Fruit fly (Drosophila melanogaster) whole organism, embryonic: Measurements from ENCODE around the gene CG9586.

Source experiments
- Bdp1 ChIP-seq: fragments of 200-800 bp; sonication (Bioruptor generic); optimal IDR thresholded peaks from 3 replicates; lab custom pipeline; 2016; ENCODE audit warnings: missing biosample characterization, missing genetic modification characterization
- CG1024 ChIP-seq: fragments of 200-800 bp; sonication (Bioruptor generic); IDR thresholded peaks from 2 replicates; pipeline ENCODE4 v1.3.6; 2022; ENCODE audit warnings: missing biosample characterization, missing genetic modification characterization
- CG10565 ChIP-seq: fragments of 200-800 bp; sonication (Bioruptor generic); optimal IDR thresholded peaks from 3 replicates; lab custom pipeline; 2016; ENCODE audit warnings: missing biosample characterization, mild to moderate bottlenecking, missing genetic modification characterization
- CG11093 ChIP-seq: fragments of 200-800 bp; sonication (Bioruptor generic); IDR thresholded peaks from 3 replicates; pipeline ENCODE4 v1.3.6; 2022; ENCODE audit warnings: missing biosample characterization, missing genetic modification characterization
- CG11247 ChIP-seq: fragments of 200-800 bp; sonication (Bioruptor generic); IDR thresholded peaks from 2 replicates; pipeline ENCODE4 v1.3.6; 2022; ENCODE audit warnings: missing biosample characterization, missing genetic modification characterization
- CG12769 ChIP-seq: fragments of 200-800 bp; sonication (Bioruptor generic); optimal IDR thresholded peaks from 2 replicates; lab custom pipeline; 2019; ENCODE audit warnings: missing biosample characterization, mild to moderate bottlenecking, missing genetic modification characterization, moderate library complexity
- CG13624 ChIP-seq: fragments of 200-800 bp; sonication (Bioruptor generic); optimal IDR thresholded peaks from 2 replicates; lab custom pipeline; 2016; ENCODE audit warnings: missing biosample characterization, missing genetic modification characterization
- CG14014 ChIP-seq: fragments of 200-800 bp; sonication (Bioruptor generic); IDR thresholded peaks from 2 replicates; pipeline ENCODE4 v1.3.6; 2022; ENCODE audit warnings: missing biosample characterization, missing genetic modification characterization
- CG14965 ChIP-seq: fragments of 200-800 bp; sonication (Bioruptor generic); optimal IDR thresholded peaks from 2 replicates; lab custom pipeline; 2016; ENCODE audit warnings: missing biosample characterization, missing genetic modification characterization, borderline replicate concordance
- CG1602 ChIP-seq: fragments of 200-800 bp; sonication (Bioruptor generic); optimal IDR thresholded peaks from 3 replicates; lab custom pipeline; 2016; ENCODE audit warnings: missing biosample characterization, missing genetic modification characterization
- CG1647 ChIP-seq: fragments of 200-800 bp; sonication (Bioruptor generic); optimal IDR thresholded peaks from 3 replicates; lab custom pipeline; 2016; ENCODE audit warnings: missing biosample characterization, missing genetic modification characterization
- CG16863 ChIP-seq: fragments of 200-800 bp; sonication (Bioruptor generic); optimal IDR thresholded peaks from 3 replicates; lab custom pipeline; 2016; ENCODE audit warnings: missing biosample characterization, missing genetic modification characterization
- CG17829 ChIP-seq: fragments of 200-800 bp; optimal IDR thresholded peaks from 2 replicates; lab custom pipeline; 2019; ENCODE audit warnings: missing biosample characterization, mild to moderate bottlenecking, missing genetic modification characterization, moderate library complexity
- CG18262 ChIP-seq: fragments of 200-800 bp; optimal IDR thresholded peaks from 3 replicates; lab custom pipeline; 2019; ENCODE audit warnings: missing biosample characterization, mild to moderate bottlenecking, missing genetic modification characterization, moderate library complexity
- CG2116 ChIP-seq: fragments of 200-800 bp; sonication (Bioruptor generic); optimal IDR thresholded peaks from 3 replicates; lab custom pipeline; 2018; ENCODE audit warnings: missing biosample characterization, mild to moderate bottlenecking, missing genetic modification characterization
- CG31388 ChIP-seq: fragments of 200-800 bp; sonication (Bioruptor generic); optimal IDR thresholded peaks from 2 replicates; lab custom pipeline; 2016; ENCODE audit warnings: missing biosample characterization, missing genetic modification characterization
- CG34422 ChIP-seq: fragments of 200-800 bp; sonication (Bioruptor generic); IDR thresholded peaks from 3 replicates; pipeline ENCODE4 v1.3.6; 2022; ENCODE audit warnings: missing biosample characterization, missing genetic modification characterization
- CG3995 ChIP-seq: fragments of 200-800 bp; sonication (Bioruptor generic); optimal IDR thresholded peaks from 3 replicates; lab custom pipeline; 2016; ENCODE audit warnings: missing biosample characterization, missing genetic modification characterization
- CG42726 ChIP-seq: fragments of 200-800 bp; sonication (Bioruptor generic); IDR thresholded peaks from 2 replicates; pipeline ENCODE4 v1.3.6; 2022; ENCODE audit warnings: missing biosample characterization, missing genetic modification characterization; ENCODE audit not compliant: partially characterized antibody
- CG6272 ChIP-seq: fragments of 200-800 bp; sonication (Bioruptor generic); IDR thresholded peaks from 2 replicates; pipeline ENCODE4 v1.3.6; 2022; ENCODE audit warnings: missing biosample characterization, missing genetic modification characterization
- CG6854 ChIP-seq: fragments of 200-800 bp; sonication (Bioruptor generic); optimal IDR thresholded peaks from 3 replicates; lab custom pipeline; 2017; ENCODE audit warnings: missing biosample characterization, mild to moderate bottlenecking, missing genetic modification characterization
- Camta ChIP-seq: fragments of 200-800 bp; sonication (Bioruptor generic); optimal IDR thresholded peaks from 2 replicates; lab custom pipeline; 2016; ENCODE audit warnings: missing biosample characterization, missing genetic modification characterization
- CkIIα-i1 ChIP-seq: fragments of 200-800 bp; sonication (Bioruptor generic); IDR thresholded peaks from 2 replicates; pipeline ENCODE4 v1.3.6; 2022; ENCODE audit warnings: missing biosample characterization, missing genetic modification characterization
- Dll ChIP-seq: fragments of 200-800 bp; sonication (Bioruptor generic); IDR thresholded peaks from 4 replicates; pipeline ENCODE4 v1.3.6; 2022; ENCODE audit warnings: missing biosample characterization, missing genetic modification characterization; ENCODE audit not compliant: partially characterized antibody
- GATAe ChIP-seq: fragments of 200-800 bp; sonication (Bioruptor generic); conservative IDR thresholded peaks from 2 replicates; pipeline ENCODE4 v1.3.6; 2022; ENCODE audit warnings: missing biosample characterization, missing genetic modification characterization
- Hr51 ChIP-seq, 2 experiments: fragments of 200-800 bp; sonication (Bioruptor generic); optimal IDR thresholded peaks; 2 replicates in 1 of 2; 3 replicates in 1 of 2; lab custom pipeline; 2016 to 2018; ENCODE audit warnings: missing biosample characterization in 2 of 2, missing genetic modification characterization in 2 of 2, mild to moderate bottlenecking in 1 of 2, moderate library complexity in 1 of 2
- MBD-R2 ChIP-seq: fragments of 200-800 bp; sonication (Bioruptor generic); IDR thresholded peaks from 2 replicates; pipeline ENCODE4 v1.3.6; 2022; ENCODE audit warnings: missing biosample characterization, missing genetic modification characterization
- MESR4 ChIP-seq: fragments of 200-800 bp; sonication (Bioruptor generic); optimal IDR thresholded peaks from 2 replicates; lab custom pipeline; 2018; ENCODE audit warnings: missing biosample characterization, mild to moderate bottlenecking, missing genetic modification characterization, moderate library complexity
- Mes4 ChIP-seq: fragments of 200-800 bp; sonication (Bioruptor generic); optimal IDR thresholded peaks from 2 replicates; lab custom pipeline; 2016; ENCODE audit warnings: missing biosample characterization, missing genetic modification characterization
- Mrtf ChIP-seq: fragments of 200-800 bp; sonication (Bioruptor generic); IDR thresholded peaks from 3 replicates; pipeline ENCODE4 v1.3.6; 2022; ENCODE audit warnings: missing biosample characterization, missing genetic modification characterization
- NC2α ChIP-seq: fragments of 200-800 bp; sonication (Bioruptor generic); optimal IDR thresholded peaks from 2 replicates; lab custom pipeline; 2016; ENCODE audit warnings: missing biosample characterization, missing genetic modification characterization
- ab ChIP-seq: fragments of 200-800 bp; sonication (Bioruptor generic); optimal IDR thresholded peaks from 2 replicates; lab custom pipeline; 2016; ENCODE audit warnings: missing biosample characterization, missing genetic modification characterization
- chn ChIP-seq: fragments of 200-800 bp; sonication (Bioruptor generic); optimal IDR thresholded peaks from 2 replicates; lab custom pipeline; 2016; ENCODE audit warnings: missing biosample characterization, missing genetic modification characterization
- crol ChIP-seq: fragments of 200-800 bp; sonication (Bioruptor generic); IDR thresholded peaks from 2 replicates; pipeline ENCODE4 v1.3.6; 2022; ENCODE audit warnings: missing biosample characterization, missing genetic modification characterization
- cwo ChIP-seq: fragments of 200-800 bp; sonication (Bioruptor generic); optimal IDR thresholded peaks from 3 replicates; lab custom pipeline; 2017; ENCODE audit warnings: missing biosample characterization, missing genetic modification characterization, mild to moderate bottlenecking, moderate library complexity, missing genetic modification reagents
- da ChIP-seq: fragments of 200-800 bp; sonication (Bioruptor generic); optimal IDR thresholded peaks from 2 replicates; lab custom pipeline; 2016; ENCODE audit warnings: missing biosample characterization, missing genetic modification characterization
- dmrt11E ChIP-seq: fragments of 200-800 bp; sonication (Bioruptor generic); optimal IDR thresholded peaks from 3 replicates; lab custom pipeline; 2018; ENCODE audit warnings: missing biosample characterization, mild to moderate bottlenecking, missing genetic modification characterization, moderate library complexity
- fd102C ChIP-seq: fragments of 200-800 bp; sonication (Bioruptor generic); optimal IDR thresholded peaks from 2 replicates; lab custom pipeline; 2018; ENCODE audit warnings: missing biosample characterization, mild to moderate bottlenecking, missing genetic modification characterization, moderate library complexity
- gcm2 ChIP-seq: fragments of 200-800 bp; sonication (Bioruptor generic); optimal IDR thresholded peaks from 2 replicates; lab custom pipeline; 2016; ENCODE audit warnings: missing biosample characterization, missing genetic modification characterization
- inv ChIP-seq: fragments of 200-800 bp; sonication (Bioruptor generic); IDR thresholded peaks from 2 replicates; pipeline ENCODE4 v1.3.6; 2022; ENCODE audit warnings: missing biosample characterization, missing genetic modification characterization; ENCODE audit not compliant: partially characterized antibody
- phol ChIP-seq: fragments of 200-800 bp; sonication (Bioruptor generic); optimal IDR thresholded peaks from 3 replicates; lab custom pipeline; 2018; ENCODE audit warnings: missing biosample characterization, mild to moderate bottlenecking, missing genetic modification characterization, moderate library complexity
- prd ChIP-seq, 3 experiments: fragments of >200 bp in 2 of 3; fragments of 200-800 bp in 1 of 3; sonication (Bioruptor generic) in 1 of 3; optimal IDR thresholded peaks in 2 of 3; IDR thresholded peaks in 1 of 3; 2 replicates in 2 of 3; 3 replicates in 1 of 3; pipeline versions ENCODE4 v1.3.6 to Lab custom; 2017 to 2022; ENCODE audit warnings: missing biosample characterization in 1 of 3, missing genetic modification characterization in 1 of 3
- psq ChIP-seq: fragments of 200-800 bp; sonication (Bioruptor generic); optimal IDR thresholded peaks from 2 replicates; lab custom pipeline; 2017; ENCODE audit warnings: missing biosample characterization, missing genetic modification characterization
- pzg ChIP-seq: fragments of 200-800 bp; sonication (Bioruptor generic); optimal IDR thresholded peaks from 3 replicates; lab custom pipeline; 2018; ENCODE audit warnings: missing biosample characterization, mild to moderate bottlenecking, missing genetic modification characterization, moderate library complexity
- salm ChIP-seq: fragments of 200-800 bp; sonication (Bioruptor generic); optimal IDR thresholded peaks from 2 replicates; lab custom pipeline; 2018; ENCODE audit warnings: missing biosample characterization, mild to moderate bottlenecking, missing genetic modification characterization
- scrt ChIP-seq: fragments of 200-800 bp; sonication (Bioruptor generic); optimal IDR thresholded peaks from 2 replicates; lab custom pipeline; 2018; ENCODE audit warnings: missing biosample characterization, mild to moderate bottlenecking, missing genetic modification characterization, moderate library complexity
- slp2 ChIP-seq: fragments of 200-800 bp; sonication (Bioruptor generic); optimal IDR thresholded peaks from 2 replicates; lab custom pipeline; 2016; ENCODE audit warnings: missing biosample characterization, missing genetic modification characterization
- ssp ChIP-seq: fragments of 200-800 bp; sonication (Bioruptor generic); IDR thresholded peaks from 2 replicates; pipeline ENCODE4 v1.3.6; 2022; ENCODE audit warnings: missing biosample characterization, missing genetic modification characterization
- wdn ChIP-seq: fragments of 200-800 bp; sonication (Bioruptor generic); IDR thresholded peaks from 2 replicates; pipeline ENCODE4 v1.3.6; 2022; ENCODE audit warnings: missing biosample characterization, missing genetic modification characterization
- wor ChIP-seq: fragments of 200-800 bp; sonication (Bioruptor generic); IDR thresholded peaks from 2 replicates; pipeline ENCODE4 v1.3.6; 2022; ENCODE audit warnings: missing biosample characterization, missing genetic modification characterization
- zen ChIP-seq: fragments of 200-800 bp; sonication (Bioruptor generic); optimal IDR thresholded peaks from 3 replicates; lab custom pipeline; 2018; ENCODE audit warnings: missing biosample characterization, mild to moderate bottlenecking, missing genetic modification characterization, moderate library complexity

The CG9586 gene

DNA sequence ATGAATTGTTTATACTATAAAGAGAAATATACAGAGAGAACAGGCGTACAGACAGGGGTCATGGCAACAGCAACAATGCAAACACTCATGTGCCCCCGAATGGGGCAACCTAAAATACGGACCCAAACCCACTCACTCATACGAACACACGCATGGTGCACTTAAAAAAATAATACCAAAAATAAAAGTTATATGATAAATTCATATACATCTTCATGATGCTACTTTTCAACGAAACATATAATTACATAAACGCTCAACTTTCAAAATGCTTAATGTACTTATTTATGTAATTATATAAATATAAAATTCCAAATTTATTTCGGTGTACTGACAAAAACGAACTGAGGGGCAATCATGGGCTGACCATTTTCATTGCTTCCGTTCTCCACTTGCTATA is 33.1 kb downstream of the CG9586 start (continued):
- TF ChIP-seq CG14014 (peak; percentile 32; the same call in 1 of the 2 replicates), CG16863 (GFP tag; lab: Kevin White, UChicago) (no peak), crol (GFP tag; lab: Robert Waterston, UW) (peak; percentile 31; the same call in 1 of the 2 replicates), phol (tag; lab: Kevin White, UChicago) (peak; percentile 87), CG6272 (0 out of 2 replicates have a peak, but pooled peaks have one; percentile 6), MBD-R2 (GFP tag; lab: Robert Waterston, UW) (no peak), zen (peak; percentile 77), prd (optimal IDR thresholded peaks at IDR 0.05; lab: Kevin White, UChicago) (no peak), prd (GFP tag; IDR thresholded peaks at IDR 0.05; lab: Robert Waterston, UW) (peak; percentile 71), cwo (peak; percentile 54), MESR4 (GFP tag; lab: Kevin White, UChicago) (no peak), CG10565 (GFP tag; lab: Kevin White, UChicago) (no peak), Dll (GFP tag; lab: Robert Waterston, UW) (no peak), NC2α (GFP tag; lab: Kevin White, UChicago) (no peak), CG1647 (no peak), CG13624 (GFP tag; lab: Kevin White, UChicago) (no peak), Hr51 (GFP tag; optimal IDR thresholded peaks at IDR 0.05; lab: Kevin White, UChicago) (peak in 1 of 2 experiments; percentile 84), CG42726 (no peak), CG12769 (tag; lab: Kevin White, UChicago) (no peak), CG1024 (GFP tag; lab: Robert Waterston, UW) (peak; percentile 45; the same call in 1 of the 2 replicates), pzg (GFP tag; lab: Kevin White, UChicago) (no peak), ab (GFP tag; lab: Kevin White, UChicago) (no peak), CG6854 (GFP tag; lab: Kevin White, UChicago) (no peak), CG17829 (tag; lab: Kevin White, UChicago) (peak; percentile 88), CG11247 (GFP tag; lab: Robert Waterston, UW) (no peak), inv (GFP tag; lab: Robert Waterston, UW) (no peak), gcm2 (no peak), CG1602 (GFP tag; lab: Kevin White, UChicago) (peak; percentile 58), fd102C (GFP tag; lab: Kevin White, UChicago) (no peak), GATAe (GFP tag; lab: Robert Waterston, UW) (no peak), scrt (GFP tag; lab: Kevin White, UChicago) (peak; percentile 61), psq (GFP tag; lab: Kevin White, UChicago) (peak; percentile 44), CG31388 (GFP tag; lab: Kevin White, UChicago) (peak; percentile 22), CG34422 (GFP tag; lab: Robert Waterston, UW) (no peak), Bdp1 (GFP tag; lab: Kevin White, UChicago) (no peak), CG14965 (GFP tag; lab: Kevin White, UChicago) (no peak), CG18262 (peak; percentile 92), chn (GFP tag; lab: Kevin White, UChicago) (no peak), CkIIα-i1 (GFP tag; lab: Robert Waterston, UW) (no peak), dmrt11E (tag; lab: Kevin White, UChicago) (peak; percentile 91), CG3995 (GFP tag; lab: Kevin White, UChicago) (no peak), salm (tag; lab: Kevin White, UChicago) (peak; percentile 72), CG2116 (GFP tag; lab: Kevin White, UChicago) (peak; percentile 32), Mrtf (GFP tag; lab: Robert Waterston, UW) (no peak), da (GFP tag; lab: Kevin White, UChicago) (no peak), CG11093 (GFP tag; lab: Robert Waterston, UW) (peak; percentile 60; the same call in 2 of the 3 replicates), wor (GFP tag; lab: Robert Waterston, UW) (peak; percentile 53; the same call in 1 of the 2 replicates), Camta (GFP tag; lab: Kevin White, UChicago) (no peak), wdn (GFP tag; lab: Robert Waterston, UW) (no peak), Mes4 (GFP tag; lab: Kevin White, UChicago) (no peak), ssp (peak; percentile 41; the same call in 1 of the 2 replicates), slp2 (no peak)
